Fruit fly (Drosophila melanogaster) whole organism, wandering third instar larva: ENCODE data around the gene Polr3G.

Experiments
- CG9705 ChIP-seq: fragments of 200-800 bp; sonication (Bioruptor generic); optimal IDR thresholded peaks from 2 replicates; lab custom pipeline; 2018; ENCODE audit warnings: missing biosample characterization, mild to moderate bottlenecking, missing genetic modification characterization
- Dfd ChIP-seq: fragments of >200 bp; optimal IDR thresholded peaks from 2 replicates; lab custom pipeline; 2017; ENCODE audit warnings: missing biosample characterization, missing genetic modification characterization
- Hr78 ChIP-seq: fragments of >200 bp; optimal IDR thresholded peaks from 2 replicates; lab custom pipeline; 2017; ENCODE audit warnings: missing biosample characterization, missing genetic modification characterization
- dsf ChIP-seq: sonication (Bioruptor generic); optimal IDR thresholded peaks from 2 replicates; lab custom pipeline; 2016; ENCODE audit warnings: missing biosample characterization, missing genetic modification characterization, borderline replicate concordance
- ey ChIP-seq: fragments of 200-800 bp; sonication (Bioruptor generic); optimal IDR thresholded peaks from 2 replicates; lab custom pipeline; 2016; ENCODE audit warnings: missing biosample characterization, missing genetic modification characterization
- fru ChIP-seq: fragments of 200-800 bp; sonication (Bioruptor generic); optimal IDR thresholded peaks from 3 replicates; lab custom pipeline; 2016; ENCODE audit warnings: missing biosample characterization, mild to moderate bottlenecking, missing genetic modification characterization
- lola ChIP-seq: fragments of >200 bp; optimal IDR thresholded peaks from 2 replicates; lab custom pipeline; 2017; ENCODE audit warnings: missing biosample characterization, missing genetic modification characterization
- psq ChIP-seq: fragments of 200-800 bp; sonication (Bioruptor generic); optimal IDR thresholded peaks from 3 replicates; lab custom pipeline; 2017; ENCODE audit warnings: missing biosample characterization, mild to moderate bottlenecking, missing genetic modification characterization, moderate library complexity
- rgr ChIP-seq: fragments of 200-800 bp; sonication (Bioruptor generic); optimal IDR thresholded peaks from 3 replicates; lab custom pipeline; 2016; ENCODE audit warnings: missing biosample characterization, mild to moderate bottlenecking, missing genetic modification characterization

- TF ChIP-seq fru (peak; percentile 71), Dfd (GFP tag; lab: Kevin White, UChicago) (no peak), Hr78 (GFP tag; lab: Kevin White, UChicago) (no peak), rgr (GFP tag; lab: Kevin White, UChicago) (peak; percentile 77), dsf (GFP tag; lab: Kevin White, UChicago) (peak; percentile 67), lola (GFP tag; lab: Kevin White, UChicago) (no peak), CG9705 (GFP tag; lab: Kevin White, UChicago) (peak; percentile 70), psq (GFP tag; lab: Kevin White, UChicago) (peak; percentile 47), ey (GFP tag; lab: Kevin White, UChicago) (peak; percentile 65)
Measured at dm6 chr3L:17425132-17425713, 1.7 kb downstream of the Polr3G start, which contains the start of the genes Sec3 and COX7B.
